Worm (Caenorhabditis elegans) whole organism, L2 larva: ENCODE measurements around the gene set-4.

Experiments
- C34F6.9 ChIP-seq: fragments of 150-350 bp; optimal IDR thresholded peaks from 2 replicates; lab custom pipeline; 2014; ENCODE audit warnings: missing biosample characterization, missing genetic modification characterization
- F13H6.1 ChIP-seq: sonication (generic microtip); optimal IDR thresholded peaks from 2 replicates; lab custom pipeline; 2016; ENCODE audit warnings: missing genetic modification characterization, missing compliant biosample characterization
- R02D3.7 ChIP-seq: fragments of 150-350 bp; optimal IDR thresholded peaks from 2 replicates; lab custom pipeline; 2014; ENCODE audit warnings: missing biosample characterization, missing genetic modification characterization
- Y55F3AM.14 ChIP-seq: fragments of 200-800 bp; sonication (Bioruptor generic); optimal IDR thresholded peaks from 2 replicates; lab custom pipeline; 2018; ENCODE audit warnings: mild to moderate bottlenecking, missing genetic modification characterization, missing compliant biosample characterization
- ZK546.5 ChIP-seq: sonication (generic microtip); optimal IDR thresholded peaks from 2 replicates; lab custom pipeline; 2017; ENCODE audit warnings: missing biosample characterization, missing genetic modification characterization
- alr-1 ChIP-seq: fragments of 150-350 bp; optimal IDR thresholded peaks from 2 replicates; lab custom pipeline; 2014; ENCODE audit warnings: missing biosample characterization, missing genetic modification characterization
- aly-2 ChIP-seq: fragments of 150-350 bp; optimal IDR thresholded peaks from 2 replicates; lab custom pipeline; 2014; ENCODE audit warnings: missing biosample characterization, missing genetic modification characterization
- ama-1 ChIP-seq: fragments of 150-350 bp; optimal IDR thresholded peaks from 2 replicates; lab custom pipeline; 2018; ENCODE audit warnings: inconsistent platforms
- blmp-1 ChIP-seq: sonication (generic microtip); optimal IDR thresholded peaks from 2 replicates; lab custom pipeline; 2017; ENCODE audit warnings: missing genetic modification characterization, mild to moderate bottlenecking, missing compliant biosample characterization, antibody characterized with exemption, moderate library complexity; ENCODE audit not compliant: insufficient read depth
- ceh-16 ChIP-seq: fragments of 150-350 bp; optimal IDR thresholded peaks from 2 replicates; lab custom pipeline; 2014; ENCODE audit warnings: missing biosample characterization, missing genetic modification characterization
- ceh-82 ChIP-seq: fragments of 150-350 bp; optimal IDR thresholded peaks from 2 replicates; lab custom pipeline; 2014; ENCODE audit warnings: missing biosample characterization, missing genetic modification characterization
- crh-2 ChIP-seq: sonication (generic microtip); optimal IDR thresholded peaks from 2 replicates; lab custom pipeline; 2017; ENCODE audit warnings: missing biosample characterization, missing genetic modification characterization
- dmd-4 ChIP-seq: sonication (generic microtip); optimal IDR thresholded peaks from 2 replicates; lab custom pipeline; 2017; ENCODE audit warnings: missing biosample characterization, missing genetic modification characterization
- egl-27 ChIP-seq: sonication (generic microtip); optimal IDR thresholded peaks from 3 replicates; lab custom pipeline; 2017; ENCODE audit warnings: missing biosample characterization, missing genetic modification reagents, missing genetic modification characterization
- elt-1 ChIP-seq: fragments of 150-350 bp; optimal IDR thresholded peaks from 2 replicates; lab custom pipeline; 2014; ENCODE audit warnings: missing biosample characterization, missing genetic modification characterization
- elt-3 ChIP-seq: sonication (generic microtip); optimal IDR thresholded peaks from 2 replicates; lab custom pipeline; 2017; ENCODE audit warnings: missing biosample characterization, missing genetic modification characterization
- fos-1 ChIP-seq: fragments of 150-350 bp; optimal IDR thresholded peaks from 2 replicates; lab custom pipeline; 2014; ENCODE audit warnings: missing biosample characterization, missing genetic modification characterization
- gmeb-1 ChIP-seq: fragments of 150-350 bp; optimal IDR thresholded peaks from 2 replicates; lab custom pipeline; 2014; ENCODE audit warnings: missing biosample characterization, missing genetic modification characterization
- lin-11 ChIP-seq: fragments of 150-350 bp; sonication (generic microtip); optimal IDR thresholded peaks from 2 replicates; lab custom pipeline; 2014; ENCODE audit warnings: missing biosample characterization, missing genetic modification characterization, inconsistent platforms, mixed read lengths
- lin-13 ChIP-seq: fragments of 150-350 bp; optimal IDR thresholded peaks from 2 replicates; lab custom pipeline; 2014; ENCODE audit warnings: missing biosample characterization, missing genetic modification reagents, missing genetic modification characterization
- lin-39 ChIP-seq: fragments of 150-350 bp; optimal IDR thresholded peaks from 2 replicates; lab custom pipeline; 2014; ENCODE audit warnings: missing biosample characterization, missing genetic modification reagents, missing genetic modification characterization
- lsy-2 ChIP-seq, 2 experiments: fragments of 150-350 bp in 1 of 2; sonication (generic microtip) in 1 of 2; optimal IDR thresholded peaks; 2 replicates each; lab custom pipeline; 2014 to 2017; ENCODE audit warnings: missing biosample characterization in 2 of 2, missing genetic modification characterization in 2 of 2
- mab-5 ChIP-seq: fragments of 150-350 bp; optimal IDR thresholded peaks from 2 replicates; lab custom pipeline; 2014; ENCODE audit warnings: missing biosample characterization, missing genetic modification characterization
- mbf-1 ChIP-seq: sonication (generic microtip); optimal IDR thresholded peaks from 2 replicates; lab custom pipeline; 2017; ENCODE audit warnings: missing biosample characterization, missing genetic modification characterization
- mdl-1 ChIP-seq, 2 experiments: fragments of 150-350 bp in 1 of 2; sonication (generic microtip) in 1 of 2; optimal IDR thresholded peaks; 2 replicates each; lab custom pipeline; 2017; ENCODE audit warnings: missing biosample characterization in 2 of 2, missing genetic modification characterization in 2 of 2
- nhr-10 ChIP-seq: sonication (generic microtip); optimal IDR thresholded peaks from 2 replicates; lab custom pipeline; 2017; ENCODE audit warnings: missing biosample characterization, missing genetic modification characterization
- nhr-11 ChIP-seq: fragments of 150-350 bp; optimal IDR thresholded peaks from 2 replicates; lab custom pipeline; 2014; ENCODE audit warnings: missing biosample characterization, missing genetic modification characterization
- nhr-12 ChIP-seq: fragments of 150-350 bp; optimal IDR thresholded peaks from 2 replicates; lab custom pipeline; 2014; ENCODE audit warnings: missing biosample characterization, missing genetic modification characterization
- nhr-129 ChIP-seq: fragments of 150-350 bp; optimal IDR thresholded peaks from 2 replicates; lab custom pipeline; 2014; ENCODE audit warnings: missing biosample characterization, missing genetic modification characterization
- nhr-21 ChIP-seq: fragments of 150-350 bp; optimal IDR thresholded peaks from 2 replicates; lab custom pipeline; 2014; ENCODE audit warnings: missing biosample characterization, missing genetic modification characterization
- nhr-23 ChIP-seq: fragments of 150-350 bp; optimal IDR thresholded peaks from 2 replicates; lab custom pipeline; 2014; ENCODE audit warnings: missing biosample characterization, missing genetic modification reagents, missing genetic modification characterization
- nhr-237 ChIP-seq: fragments of 150-350 bp; optimal IDR thresholded peaks from 2 replicates; lab custom pipeline; 2014; ENCODE audit warnings: missing biosample characterization, missing genetic modification characterization
- nhr-25 ChIP-seq: fragments of 150-350 bp; sonication (generic microtip); optimal IDR thresholded peaks from 3 replicates; lab custom pipeline; 2014; ENCODE audit warnings: missing biosample characterization, missing genetic modification characterization
- nhr-6 ChIP-seq: fragments of 150-350 bp; optimal IDR thresholded peaks from 2 replicates; lab custom pipeline; 2014; ENCODE audit warnings: missing biosample characterization, missing genetic modification characterization
- nhr-77 ChIP-seq: fragments of 150-350 bp; optimal IDR thresholded peaks from 2 replicates; lab custom pipeline; 2014; ENCODE audit warnings: missing biosample characterization, missing genetic modification characterization
- peb-1 ChIP-seq: fragments of 150-350 bp; optimal IDR thresholded peaks from 2 replicates; lab custom pipeline; 2014; ENCODE audit warnings: missing biosample characterization, missing genetic modification characterization
- sem-4 ChIP-seq: fragments of 150-350 bp; optimal IDR thresholded peaks from 2 replicates; lab custom pipeline; 2014; ENCODE audit warnings: missing biosample characterization, missing genetic modification reagents, missing genetic modification characterization
- skn-1 ChIP-seq: sonication (generic microtip); optimal IDR thresholded peaks from 2 replicates; lab custom pipeline; 2017; ENCODE audit warnings: missing biosample characterization, missing genetic modification characterization
- sma-3 ChIP-seq: sonication (generic microtip); optimal IDR thresholded peaks from 2 replicates; lab custom pipeline; 2016; ENCODE audit warnings: missing genetic modification reagents, missing genetic modification characterization, missing compliant biosample characterization
- sma-9 ChIP-seq, 2 experiments: fragments of 150-350 bp in 1 of 2; sonication (generic microtip) in 1 of 2; optimal IDR thresholded peaks; 2 replicates each; lab custom pipeline; 2014 to 2016; ENCODE audit warnings: missing genetic modification characterization in 2 of 2, mild to moderate bottlenecking in 1 of 2, missing biosample characterization in 1 of 2, missing compliant biosample characterization in 1 of 2, missing genetic modification reagents in 1 of 2, moderate library complexity in 1 of 2
- snpc-4 ChIP-seq: fragments of 150-350 bp; optimal IDR thresholded peaks from 2 replicates; lab custom pipeline; 2014; ENCODE audit warnings: missing biosample characterization, missing genetic modification characterization
- unc-39 ChIP-seq: fragments of 150-350 bp; optimal IDR thresholded peaks from 2 replicates; lab custom pipeline; 2014; ENCODE audit warnings: missing biosample characterization, missing genetic modification characterization
- unc-55 ChIP-seq: fragments of 150-350 bp; sonication (generic microtip); optimal IDR thresholded peaks from 3 replicates; lab custom pipeline; 2014; ENCODE audit warnings: missing biosample characterization, missing genetic modification reagents, missing genetic modification characterization
- unc-62 ChIP-seq: fragments of 150-350 bp; optimal IDR thresholded peaks from 2 replicates; lab custom pipeline; 2014; ENCODE audit warnings: missing biosample characterization, missing genetic modification reagents, missing genetic modification characterization
- zag-1 ChIP-seq: fragments of 150-350 bp; optimal IDR thresholded peaks from 2 replicates; lab custom pipeline; 2014; ENCODE audit warnings: missing biosample characterization, missing genetic modification characterization
- ztf-1 ChIP-seq: fragments of 200-800 bp; sonication (Bioruptor generic); conservative IDR thresholded peaks from 2 replicates; pipeline ENCODE4 v1.3.6; 2022; ENCODE audit warnings: missing genetic modification characterization, missing compliant biosample characterization
- ztf-11 ChIP-seq: sonication (generic microtip); optimal IDR thresholded peaks from 2 replicates; lab custom pipeline; 2017; ENCODE audit warnings: missing biosample characterization, missing genetic modification characterization
- ztf-4 ChIP-seq: fragments of 150-350 bp; optimal IDR thresholded peaks from 2 replicates; lab custom pipeline; 2014; ENCODE audit warnings: missing biosample characterization, missing genetic modification characterization

set-4 gene

ce11 chrII:6346551-6347079 is 15.5 kb upstream of the set-4 start:
- TF ChIP-seq dmd-4 (tag; lab: Kevin White, UChicago) = no peak
- no peak for TF ChIP-seq sem-4 (tag; lab: Kevin White, UChicago)
- TF ChIP-seq nhr-23 (tag; lab: Kevin White, UChicago) = no peak
- TF ChIP-seq zag-1 (tag; lab: Kevin White, UChicago) = no peak
- TF ChIP-seq nhr-21 = peak; percentile 90
- TF ChIP-seq R02D3.7 (tag; lab: Kevin White, UChicago) = no peak
- peak; percentile 78 for TF ChIP-seq C34F6.9 (tag; lab: Kevin White, UChicago)
- TF ChIP-seq egl-27 (tag; lab: Kevin White, UChicago) = peak; percentile 25
- TF ChIP-seq aly-2 (tag; lab: Kevin White, UChicago) = no peak
- TF ChIP-seq unc-55 (GFP tag; lab: Kevin White, UChicago) = peak; percentile 53
- no peak for TF ChIP-seq nhr-11 (tag; lab: Kevin White, UChicago)
- TF ChIP-seq ztf-4 (tag; lab: Kevin White, UChicago) = peak; percentile 95
- TF ChIP-seq blmp-1 = peak; percentile 20
- no peak for TF ChIP-seq lin-39
- peak; percentile 20 for TF ChIP-seq Y55F3AM.14
- peak; percentile 42 for TF ChIP-seq nhr-10 (tag; lab: Kevin White, UChicago)
- peak; percentile 81 for TF ChIP-seq nhr-25 (tag; lab: Kevin White, UChicago)
- no peak for TF ChIP-seq mab-5 (tag; lab: Kevin White, UChicago)
- peak; percentile 14 for TF ChIP-seq fos-1 (tag; lab: Kevin White, UChicago)
- peak; percentile 73 for TF ChIP-seq lin-13 (GFP tag; lab: Kevin White, UChicago)
- no peak for TF ChIP-seq mdl-1 (tag; optimal IDR thresholded peaks at IDR 0.05; lab: Kevin White, UChicago)
- peak; percentile 37 to 83 for TF ChIP-seq lsy-2 (tag; optimal IDR thresholded peaks at IDR 0.05; lab: Kevin White, UChicago)
- no peak for TF ChIP-seq mbf-1 (tag; lab: Kevin White, UChicago)
- TF ChIP-seq ZK546.5 (tag; lab: Kevin White, UChicago) = no peak
- peak; percentile 82 for TF ChIP-seq skn-1 (tag; lab: Kevin White, UChicago)
- TF ChIP-seq ceh-16 (tag; lab: Kevin White, UChicago) = no peak
- TF ChIP-seq crh-2 (tag; lab: Kevin White, UChicago) = peak; percentile 79
- no peak for TF ChIP-seq unc-62
- TF ChIP-seq ztf-1 = 0 out of 2 replicates have a peak, but pooled peaks have one; percentile 66
- TF ChIP-seq sma-3 (GFP tag; lab: Kevin White, UChicago) = peak; percentile 79
- TF ChIP-seq lin-11 = no peak
- TF ChIP-seq nhr-6 (tag; lab: Kevin White, UChicago) = peak; percentile 86
- TF ChIP-seq F13H6.1 (tag; lab: Kevin White, UChicago) = peak; percentile 54
- no peak for TF ChIP-seq snpc-4
- TF ChIP-seq unc-39 (tag; lab: Kevin White, UChicago) = no peak
- TF ChIP-seq elt-3 (tag; lab: Kevin White, UChicago) = no peak
- TF ChIP-seq nhr-77 (tag; lab: Kevin White, UChicago) = no peak
- no peak for TF ChIP-seq ceh-82 (tag; lab: Kevin White, UChicago)
- TF ChIP-seq ama-1 (lab: Kevin White, UChicago) = peak; percentile 98
- TF ChIP-seq nhr-237 = no peak
- no peak for TF ChIP-seq nhr-12 (tag; lab: Kevin White, UChicago)
- peak; percentile 89 for TF ChIP-seq nhr-129 (tag; lab: Kevin White, UChicago)
- no peak for TF ChIP-seq peb-1
- TF ChIP-seq alr-1 (tag; lab: Kevin White, UChicago) = no peak
- TF ChIP-seq ztf-11 (tag; lab: Kevin White, UChicago) = no peak
- TF ChIP-seq gmeb-1 (tag; lab: Kevin White, UChicago) = peak; percentile 55
- TF ChIP-seq elt-1 (tag; lab: Kevin White, UChicago) = no peak
- TF ChIP-seq sma-9 (GFP tag; optimal IDR thresholded peaks at IDR 0.05; lab: Kevin White, UChicago) = peak; percentile 62
- no peak for TF ChIP-seq sma-9 (tag; optimal IDR thresholded peaks at IDR 0.05; lab: Kevin White, UChicago)
